Fruit fly (Drosophila melanogaster) whole organism, prepupa: ENCODE measurements around the gene CG31391.

ENCODE experiments used
- CG10669 ChIP-seq: fragments of 200-800 bp; sonication (Bioruptor generic); optimal IDR thresholded peaks from 3 replicates; lab custom pipeline; 2018; ENCODE audit warnings: missing biosample characterization, mild to moderate bottlenecking, missing genetic modification characterization, moderate library complexity
- CG11902 ChIP-seq: fragments of 200-800 bp; sonication (Bioruptor generic); optimal IDR thresholded peaks from 3 replicates; lab custom pipeline; 2016; ENCODE audit warnings: missing biosample characterization, missing genetic modification characterization
- CG15336 ChIP-seq: fragments of 200-800 bp; sonication (Bioruptor generic); IDR thresholded peaks from 2 replicates; pipeline ENCODE4 v1.3.6; 2022; ENCODE audit warnings: missing biosample characterization, missing genetic modification characterization
- CG1621 ChIP-seq: fragments of 200-800 bp; sonication (Bioruptor generic); optimal IDR thresholded peaks from 3 replicates; lab custom pipeline; 2018; ENCODE audit warnings: missing biosample characterization, mild to moderate bottlenecking, missing genetic modification characterization
- CG16779 ChIP-seq: fragments of 200-800 bp; sonication (Bioruptor generic); optimal IDR thresholded peaks from 3 replicates; lab custom pipeline; 2017; ENCODE audit warnings: missing biosample characterization, mild to moderate bottlenecking, missing genetic modification characterization
- CG3032 ChIP-seq: fragments of 200-800 bp; optimal IDR thresholded peaks from 2 replicates; lab custom pipeline; 2019; ENCODE audit warnings: missing biosample characterization, mild to moderate bottlenecking, missing genetic modification characterization, moderate library complexity
- CG34406 ChIP-seq: fragments of 200-800 bp; sonication (Bioruptor generic); optimal IDR thresholded peaks from 3 replicates; lab custom pipeline; 2016; ENCODE audit warnings: missing biosample characterization, missing genetic modification characterization
- CG6792 ChIP-seq: fragments of 200-800 bp; sonication (Bioruptor generic); optimal IDR thresholded peaks from 3 replicates; lab custom pipeline; 2016; ENCODE audit warnings: missing biosample characterization, missing genetic modification characterization
- CG6854 ChIP-seq: fragments of 200-800 bp; sonication (Bioruptor generic); optimal IDR thresholded peaks from 2 replicates; lab custom pipeline; 2017; ENCODE audit warnings: missing biosample characterization, mild to moderate bottlenecking, missing genetic modification characterization
- CG8632 ChIP-seq: fragments of 200-800 bp; sonication (Bioruptor generic); optimal IDR thresholded peaks from 3 replicates; lab custom pipeline; 2016; ENCODE audit warnings: missing biosample characterization, missing genetic modification characterization
- Eip75B ChIP-seq: fragments of 200-800 bp; sonication (Bioruptor generic); optimal IDR thresholded peaks from 3 replicates; lab custom pipeline; 2016; ENCODE audit warnings: missing biosample characterization, missing genetic modification characterization
- Eip78C ChIP-seq: fragments of 200-800 bp; sonication (Bioruptor generic); peaks from one replicate; lab custom pipeline; 2016; ENCODE audit warnings: missing biosample characterization, missing genetic modification characterization
- Ets96B ChIP-seq: fragments of 200-800 bp; optimal IDR thresholded peaks from 2 replicates; lab custom pipeline; 2019; ENCODE audit warnings: missing biosample characterization, mild to moderate bottlenecking, missing genetic modification characterization, moderate library complexity
- Gug ChIP-seq: fragments of 200-800 bp; sonication (Bioruptor generic); IDR thresholded peaks from 2 replicates; pipeline ENCODE4 v1.3.6; 2022; ENCODE audit warnings: missing biosample characterization, missing genetic modification characterization
- Hr38 ChIP-seq: sonication (Bioruptor generic); optimal IDR thresholded peaks from 2 replicates; lab custom pipeline; 2016; ENCODE audit warnings: missing biosample characterization, missing genetic modification characterization
- Hr4 ChIP-seq: fragments of 200-800 bp; sonication (Bioruptor generic); optimal IDR thresholded peaks from 3 replicates; lab custom pipeline; 2016; ENCODE audit warnings: missing biosample characterization, missing genetic modification characterization
- Lpt ChIP-seq: fragments of 200-800 bp; sonication (Bioruptor generic); optimal IDR thresholded peaks from 3 replicates; lab custom pipeline; 2016; ENCODE audit warnings: missing biosample characterization, missing genetic modification characterization
- Met ChIP-seq: fragments of 200-800 bp; sonication (Bioruptor generic); optimal IDR thresholded peaks from 3 replicates; lab custom pipeline; 2016; ENCODE audit warnings: missing biosample characterization, missing genetic modification characterization
- OdsH ChIP-seq: fragments of 200-800 bp; sonication (Bioruptor generic); optimal IDR thresholded peaks from 3 replicates; lab custom pipeline; 2016; ENCODE audit warnings: missing biosample characterization, missing genetic modification characterization
- Smox ChIP-seq: fragments of 200-800 bp; sonication (Bioruptor generic); optimal IDR thresholded peaks from 3 replicates; lab custom pipeline; 2016; ENCODE audit warnings: missing biosample characterization, missing genetic modification characterization
- Sox14 ChIP-seq: fragments of 200-800 bp; sonication (Bioruptor generic); optimal IDR thresholded peaks from 3 replicates; lab custom pipeline; 2016; ENCODE audit warnings: missing biosample characterization, missing genetic modification characterization
- Sox15 ChIP-seq: fragments of 200-800 bp; sonication (Bioruptor generic); optimal IDR thresholded peaks from 3 replicates; lab custom pipeline; 2016; ENCODE audit warnings: missing biosample characterization, missing genetic modification characterization
- cyc ChIP-seq: fragments of 200-800 bp; sonication (Bioruptor generic); optimal IDR thresholded peaks from 3 replicates; lab custom pipeline; 2016; ENCODE audit warnings: missing biosample characterization, missing genetic modification characterization
- eg ChIP-seq: fragments of 200-800 bp; sonication (Bioruptor generic); IDR thresholded peaks from 3 replicates; pipeline ENCODE4 v1.3.6; 2022; ENCODE audit warnings: missing biosample characterization, missing genetic modification characterization
- esn ChIP-seq: fragments of 200-800 bp; sonication (Bioruptor generic); optimal IDR thresholded peaks from 2 replicates; lab custom pipeline; 2016; ENCODE audit warnings: missing biosample characterization, mild to moderate bottlenecking, missing genetic modification characterization, moderate library complexity
- fd59A ChIP-seq: fragments of 200-800 bp; sonication (Bioruptor generic); optimal IDR thresholded peaks from 2 replicates; lab custom pipeline; 2017; ENCODE audit warnings: missing biosample characterization, mild to moderate bottlenecking, missing genetic modification characterization, missing genetic modification reagents
- fkh ChIP-seq: fragments of 200-800 bp; sonication (Bioruptor generic); optimal IDR thresholded peaks from 3 replicates; lab custom pipeline; 2017; ENCODE audit warnings: missing biosample characterization, mild to moderate bottlenecking, missing genetic modification characterization, moderate library complexity
- lz ChIP-seq: fragments of 200-800 bp; sonication (Bioruptor generic); optimal IDR thresholded peaks from 3 replicates; lab custom pipeline; 2016; ENCODE audit warnings: missing biosample characterization, missing genetic modification characterization
- net ChIP-seq: fragments of 200-800 bp; sonication (Bioruptor generic); optimal IDR thresholded peaks from 3 replicates; lab custom pipeline; 2016; ENCODE audit warnings: missing biosample characterization, missing genetic modification characterization
- spab ChIP-seq: fragments of 200-800 bp; sonication (Bioruptor generic); optimal IDR thresholded peaks from 2 replicates; lab custom pipeline; 2017; ENCODE audit warnings: missing biosample characterization, mild to moderate bottlenecking, missing genetic modification characterization, missing genetic modification reagents
- svp ChIP-seq: fragments of 200-800 bp; sonication (Bioruptor generic); peaks from one replicate; lab custom pipeline; 2016; ENCODE audit warnings: missing biosample characterization, missing genetic modification characterization
- vri ChIP-seq: fragments of 200-800 bp; sonication (Bioruptor generic); optimal IDR thresholded peaks from 3 replicates; lab custom pipeline; 2016; ENCODE audit warnings: missing biosample characterization, mild to moderate bottlenecking, missing genetic modification characterization

Gene CG31391

dm6 chr3R:10714498-10714897 is 9.6 kb upstream of the CG31391 start, which contains the start of gene CG4073:
TSS of gene CG4073 (plus strand) at chr3R:10714798.
- TF ChIP-seq Lpt (GFP tag; lab: Kevin White, UChicago) (no peak), CG16779 (tag; lab: Kevin White, UChicago) (no peak), Eip75B (GFP tag; lab: Kevin White, UChicago) (no peak), lz (GFP tag; lab: Kevin White, UChicago) (no peak), Hr38 (GFP tag; lab: Kevin White, UChicago) (no peak), CG11902 (GFP tag; lab: Kevin White, UChicago) (no peak)

DNA sequence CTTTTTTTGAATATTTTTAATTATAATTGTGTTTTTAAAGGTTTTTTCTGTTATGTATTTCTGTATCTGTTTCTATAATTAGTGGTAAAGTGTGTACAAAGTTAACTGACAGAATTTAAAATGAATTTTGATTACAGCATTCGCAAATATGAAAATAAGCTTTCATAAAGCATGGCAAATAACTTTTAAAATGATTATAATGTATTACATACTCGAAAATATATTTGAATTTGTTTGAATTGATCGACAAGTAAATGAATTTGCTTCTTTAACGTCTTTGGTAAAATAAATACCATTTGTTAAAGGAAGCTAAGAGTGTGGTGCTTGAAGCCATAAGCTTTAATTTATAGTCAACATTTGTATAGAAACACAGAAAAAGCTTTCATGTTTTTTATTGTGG is 6.3 kb upstream of the CG31391 start, which contains the start of gene CG14689:
Gene CG14689, minus strand, starts transcription at position 101 of the 400 bp plus-strand sequence.
- TF ChIP-seq net: no peak
- TF ChIP-seq fd59A (GFP tag; lab: Kevin White, UChicago): no peak
- no peak for TF ChIP-seq Lpt (GFP tag; lab: Kevin White, UChicago)
- TF ChIP-seq svp (GFP tag; lab: Kevin White, UChicago): no peak
- no peak for TF ChIP-seq lz (GFP tag; lab: Kevin White, UChicago)
- no peak for TF ChIP-seq vri (GFP tag; lab: Kevin White, UChicago)
- no peak for TF ChIP-seq CG15336
- TF ChIP-seq Ets96B (tag; lab: Kevin White, UChicago): no peak
- TF ChIP-seq esn (GFP tag; lab: Kevin White, UChicago): no peak
- no peak for TF ChIP-seq CG11902 (GFP tag; lab: Kevin White, UChicago)
- no peak for TF ChIP-seq Hr4 (GFP tag; lab: Kevin White, UChicago)
- no peak for TF ChIP-seq Eip75B (GFP tag; lab: Kevin White, UChicago)

- TF ChIP-seq Eip78C (GFP tag; lab: Kevin White, UChicago) (no peak), CG6792 (GFP tag; lab: Kevin White, UChicago) (no peak), svp (GFP tag; lab: Kevin White, UChicago) (no peak), cyc (no peak), fd59A (GFP tag; lab: Kevin White, UChicago) (no peak), Sox14 (GFP tag; lab: Kevin White, UChicago) (no peak), OdsH (GFP tag; lab: Kevin White, UChicago) (no peak), CG1621 (no peak), Sox15 (GFP tag; lab: Kevin White, UChicago) (no peak), esn (GFP tag; lab: Kevin White, UChicago) (no peak), CG11902 (GFP tag; lab: Kevin White, UChicago) (no peak), CG15336 (no peak), spab (GFP tag; lab: Kevin White, UChicago) (no peak), CG16779 (tag; lab: Kevin White, UChicago) (no peak), eg (no peak), Met (GFP tag; lab: Kevin White, UChicago) (no peak), vri (GFP tag; lab: Kevin White, UChicago) (no peak), Gug (no peak), Smox (GFP tag; lab: Kevin White, UChicago) (no peak)
These were observed 4.4 kb upstream of the CG31391 start, which contains the start of gene CG31373 for dm6 chr3R:10709264-10709663. TSS of gene CG31373 (minus strand) at chr3R:10709364.

dm6 chr3R:10708169-10708568 is 3.3 kb upstream of the CG31391 start, which contains the start of gene CG31278:
TSS of gene CG31278 (minus strand) at chr3R:10708340.
- TF ChIP-seq CG11902 (GFP tag; lab: Kevin White, UChicago): no peak
- TF ChIP-seq CG16779 (tag; lab: Kevin White, UChicago): no peak
- TF ChIP-seq Lpt (GFP tag; lab: Kevin White, UChicago): no peak
- TF ChIP-seq fkh (GFP tag; lab: Kevin White, UChicago): no peak
- TF ChIP-seq CG6854 (GFP tag; lab: Kevin White, UChicago): no peak
- TF ChIP-seq CG10669: no peak
- TF ChIP-seq CG34406 (GFP tag; lab: Kevin White, UChicago): no peak
- no peak for TF ChIP-seq CG3032 (tag; lab: Kevin White, UChicago)
- TF ChIP-seq cyc: no peak
- TF ChIP-seq CG15336: no peak
- TF ChIP-seq eg: no peak
- no peak for TF ChIP-seq CG8632 (GFP tag; lab: Kevin White, UChicago)
- TF ChIP-seq svp (GFP tag; lab: Kevin White, UChicago): no peak

DNA sequence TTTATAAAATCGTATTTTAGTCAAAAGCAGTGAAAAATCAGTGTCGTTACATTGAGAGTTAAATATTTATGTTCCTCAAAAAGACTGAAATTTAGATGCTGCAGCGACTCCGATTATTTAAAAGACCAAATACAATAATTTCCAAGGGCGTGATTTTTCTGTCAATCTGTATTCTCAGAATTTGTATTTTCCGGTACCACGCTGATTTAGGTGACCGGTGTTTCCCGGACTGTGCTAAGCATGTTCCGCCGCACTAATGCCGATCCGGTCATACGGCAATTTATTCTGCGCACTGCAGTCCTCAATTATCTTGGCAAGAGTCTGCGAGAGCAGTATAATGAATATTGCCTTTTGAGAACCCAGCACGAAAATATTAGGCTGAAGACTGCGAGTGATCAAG is 1.9 kb upstream of the CG31391 start, which contains the start of the genes CG31467 and CG14684:
Gene CG31467, minus strand, starts transcription at position 101 of the 400 bp plus-strand sequence.
Gene CG14684, plus strand, starts transcription at position 212 of the 400 bp plus-strand sequence.
- TF ChIP-seq svp (GFP tag; lab: Kevin White, UChicago) (peak; percentile 57), Sox14 (GFP tag; lab: Kevin White, UChicago) (no peak)
- TF ChIP-seq, all 60 proteins: peak for 1
